Worm (Caenorhabditis elegans) whole organism, L4 larva: ENCODE data around the gene F52G3.8.

Source experiments
- D1046.2 ChIP-seq: fragments of 200-800 bp; sonication (Bioruptor generic); IDR thresholded peaks from 2 replicates; pipeline ENCODE4 v1.3.6; 2022; ENCODE audit warnings: missing genetic modification characterization, missing compliant biosample characterization
- F10B5.3 ChIP-seq: sonication (generic microtip); optimal IDR thresholded peaks from 2 replicates; lab custom pipeline; 2016; ENCODE audit warnings: mild to moderate bottlenecking, missing genetic modification characterization, missing compliant biosample characterization
- F37D6.2 ChIP-seq: sonication (generic microtip); optimal IDR thresholded peaks from 2 replicates; lab custom pipeline; 2016; ENCODE audit warnings: mild to moderate bottlenecking, missing genetic modification characterization, missing compliant biosample characterization
- F44E2.7 ChIP-seq: fragments of 200-800 bp; sonication (Bioruptor generic); IDR thresholded peaks from 2 replicates; pipeline ENCODE4 v2.1.2; 2022; ENCODE audit warnings: missing genetic modification characterization, missing compliant biosample characterization
- F49E8.2 ChIP-seq: sonication (generic microtip); optimal IDR thresholded peaks from 2 replicates; lab custom pipeline; 2016; ENCODE audit warnings: missing compliant biosample characterization, mild to moderate bottlenecking, missing genetic modification characterization, borderline replicate concordance
- T26A8.4 ChIP-seq: fragments of 200-800 bp; sonication (Bioruptor generic); IDR thresholded peaks from 2 replicates; pipeline ENCODE4 v1.3.6; 2022; ENCODE audit warnings: missing genetic modification characterization, missing compliant biosample characterization
- Y105C5A.15 ChIP-seq: fragments of 200-800 bp; sonication (Bioruptor generic); IDR thresholded peaks from 2 replicates; pipeline ENCODE4 v1.3.6; 2022; ENCODE audit warnings: missing genetic modification characterization, missing compliant biosample characterization
- Y48G9A.11 ChIP-seq: fragments of 200-800 bp; sonication (Bioruptor generic); IDR thresholded peaks from 2 replicates; pipeline ENCODE4 v1.3.6; 2022; ENCODE audit warnings: missing genetic modification reagents, missing genetic modification characterization, missing compliant biosample characterization
- Y5F2A.4 ChIP-seq: fragments of 200-800 bp; sonication (Bioruptor generic); optimal IDR thresholded peaks from 2 replicates; lab custom pipeline; 2018; ENCODE audit warnings: mild to moderate bottlenecking, missing genetic modification characterization, missing compliant biosample characterization
- ZK546.5 ChIP-seq, 2 experiments: sonication (generic microtip); optimal IDR thresholded peaks; 2 replicates each; lab custom pipeline; 2017; ENCODE audit warnings: missing biosample characterization in 2 of 2, missing genetic modification characterization in 2 of 2
- aly-2 ChIP-seq: sonication (generic microtip); optimal IDR thresholded peaks from 2 replicates; lab custom pipeline; 2018; ENCODE audit warnings: missing biosample characterization, missing genetic modification characterization
- arid-1 ChIP-seq: fragments of 200-800 bp; sonication (Bioruptor generic); conservative IDR thresholded peaks from 2 replicates; pipeline ENCODE4 v1.3.6; 2022; ENCODE audit warnings: missing genetic modification reagents, missing genetic modification characterization, missing compliant biosample characterization
- ceh-20 ChIP-seq: fragments of 200-800 bp; sonication (Bioruptor generic); IDR thresholded peaks from 2 replicates; pipeline ENCODE4 v1.3.6; 2022; ENCODE audit warnings: missing genetic modification reagents, missing genetic modification characterization, missing compliant biosample characterization
- ceh-44 ChIP-seq: fragments of 200-800 bp; sonication (Bioruptor generic); IDR thresholded peaks from 2 replicates; pipeline ENCODE4 v1.3.6; 2022; ENCODE audit warnings: missing genetic modification reagents, missing genetic modification characterization, missing compliant biosample characterization
- ceh-82 ChIP-seq: sonication (generic microtip); optimal IDR thresholded peaks from 2 replicates; lab custom pipeline; 2017; ENCODE audit warnings: missing biosample characterization, missing genetic modification characterization
- ces-1 ChIP-seq: fragments of 150-350 bp; sonication (generic microtip); optimal IDR thresholded peaks from 4 replicates; lab custom pipeline; 2014; ENCODE audit warnings: missing biosample characterization, missing genetic modification reagents, missing genetic modification characterization
- cey-2 ChIP-seq: sonication (generic microtip); optimal IDR thresholded peaks from 3 replicates; lab custom pipeline; 2017; ENCODE audit warnings: missing genetic modification characterization, mild to moderate bottlenecking, missing compliant biosample characterization, antibody characterized with exemption, borderline replicate concordance; ENCODE audit not compliant: insufficient read depth
- daf-19 ChIP-seq: fragments of 200-800 bp; sonication (Bioruptor generic); conservative IDR thresholded peaks from 2 replicates; pipeline ENCODE4 v1.3.6; 2022; ENCODE audit warnings: missing genetic modification characterization, missing compliant biosample characterization
- dmd-6 ChIP-seq: fragments of 200-800 bp; sonication (Bioruptor generic); IDR thresholded peaks from 2 replicates; pipeline ENCODE4 v1.3.6; 2022; ENCODE audit warnings: missing genetic modification reagents, missing genetic modification characterization, missing compliant biosample characterization
- dmd-9 ChIP-seq: fragments of 200-800 bp; sonication (Bioruptor generic); IDR thresholded peaks from 2 replicates; pipeline ENCODE4 v1.3.6; 2022; ENCODE audit warnings: missing genetic modification reagents, missing genetic modification characterization, missing compliant biosample characterization
- duxl-1 ChIP-seq: sonication (generic microtip); optimal IDR thresholded peaks from 2 replicates; lab custom pipeline; 2016; ENCODE audit warnings: mild to moderate bottlenecking, missing genetic modification characterization, moderate library complexity, missing compliant biosample characterization; ENCODE audit not compliant: poor library complexity
- dve-1 ChIP-seq: sonication (generic microtip); optimal IDR thresholded peaks from 2 replicates; lab custom pipeline; 2017; ENCODE audit warnings: antibody characterized with exemption, mild to moderate bottlenecking, missing genetic modification characterization, missing compliant biosample characterization; ENCODE audit not compliant: insufficient read depth
- egl-43 ChIP-seq: fragments of 200-800 bp; sonication (Bioruptor generic); IDR thresholded peaks from 2 replicates; pipeline ENCODE4 v1.3.6; 2022; ENCODE audit warnings: missing genetic modification reagents, missing genetic modification characterization, missing compliant biosample characterization
- fos-1 ChIP-seq: fragments of 150-350 bp; optimal IDR thresholded peaks from 2 replicates; lab custom pipeline; 2014; ENCODE audit warnings: missing biosample characterization, missing genetic modification characterization
- hif-1 ChIP-seq, 2 experiments: sonication (generic microtip); optimal IDR thresholded peaks; 2 replicates each; lab custom pipeline; 2016 to 2017; ENCODE audit warnings: missing compliant biosample characterization in 2 of 2, missing genetic modification characterization in 2 of 2, missing genetic modification reagents in 2 of 2, missing genotype in 2 of 2, mild to moderate bottlenecking in 1 of 2
- hlh-11 ChIP-seq: fragments of 200-800 bp; sonication (Bioruptor generic); optimal IDR thresholded peaks from 2 replicates; lab custom pipeline; 2018; ENCODE audit warnings: mild to moderate bottlenecking, missing genetic modification characterization, missing compliant biosample characterization
- lim-7 ChIP-seq: fragments of 200-800 bp; sonication (Bioruptor generic); IDR thresholded peaks from 2 replicates; pipeline ENCODE4 v1.3.6; 2022; ENCODE audit warnings: missing genetic modification characterization, missing compliant biosample characterization
- lin-29 ChIP-seq: fragments of 200-800 bp; sonication (Bioruptor generic); IDR thresholded peaks from 2 replicates; pipeline ENCODE4 v1.3.6; 2022; ENCODE audit warnings: missing genetic modification reagents, missing genetic modification characterization, missing compliant biosample characterization
- lin-39 ChIP-seq: fragments of 150-350 bp; optimal IDR thresholded peaks from 2 replicates; lab custom pipeline; 2014; ENCODE audit warnings: missing biosample characterization, missing genetic modification reagents, missing genetic modification characterization
- lir-3 ChIP-seq: sonication (generic microtip); optimal IDR thresholded peaks from 2 replicates; lab custom pipeline; 2016; ENCODE audit warnings: mild to moderate bottlenecking, missing genetic modification characterization, missing compliant biosample characterization
- madf-9 ChIP-seq: fragments of 200-800 bp; sonication (Bioruptor generic); conservative IDR thresholded peaks from 2 replicates; pipeline ENCODE4 v1.3.6; 2022; ENCODE audit warnings: missing genetic modification reagents, missing genetic modification characterization, missing compliant biosample characterization
- mdt-29 ChIP-seq: fragments of 200-800 bp; sonication (Bioruptor generic); IDR thresholded peaks from 2 replicates; pipeline ENCODE4 v1.3.6; 2022; ENCODE audit warnings: missing genetic modification reagents, missing genetic modification characterization, missing compliant biosample characterization
- mes-2 ChIP-seq: sonication (generic microtip); optimal IDR thresholded peaks from 2 replicates; lab custom pipeline; 2016; ENCODE audit warnings: missing genotype, mild to moderate bottlenecking, missing genetic modification characterization, missing compliant biosample characterization; ENCODE audit not compliant: poor library complexity, severe bottlenecking
- mxl-3 ChIP-seq: fragments of 200-800 bp; sonication (Bioruptor generic); optimal IDR thresholded peaks from 2 replicates; lab custom pipeline; 2018; ENCODE audit warnings: mild to moderate bottlenecking, missing genetic modification characterization, missing compliant biosample characterization
- nhr-10 ChIP-seq: fragments of 150-350 bp; optimal IDR thresholded peaks from 2 replicates; lab custom pipeline; 2014; ENCODE audit warnings: missing biosample characterization, missing genetic modification characterization
- nhr-28 ChIP-seq: fragments of 150-350 bp; optimal IDR thresholded peaks from 2 replicates; lab custom pipeline; 2014; ENCODE audit warnings: missing biosample characterization, missing genetic modification characterization
- nhr-42 ChIP-seq: fragments of 200-800 bp; sonication (Bioruptor generic); IDR thresholded peaks from 2 replicates; pipeline ENCODE4 v1.3.6; 2022; ENCODE audit warnings: missing genetic modification characterization, missing compliant biosample characterization
- nhr-76 ChIP-seq: fragments of 150-350 bp; optimal IDR thresholded peaks from 2 replicates; lab custom pipeline; 2014; ENCODE audit warnings: missing biosample characterization, missing genetic modification characterization
- nhr-77 ChIP-seq: fragments of 150-350 bp; optimal IDR thresholded peaks from 2 replicates; lab custom pipeline; 2014; ENCODE audit warnings: missing biosample characterization, missing genetic modification characterization
- pqm-1 ChIP-seq: sonication (generic microtip); optimal IDR thresholded peaks from 2 replicates; lab custom pipeline; 2017; ENCODE audit warnings: missing biosample characterization, missing genetic modification characterization
- rbr-2 ChIP-seq: sonication (generic microtip); optimal IDR thresholded peaks from 2 replicates; lab custom pipeline; 2016; ENCODE audit warnings: missing genotype, missing genetic modification characterization, missing compliant biosample characterization
- saeg-2 ChIP-seq: fragments of 200-800 bp; sonication (Bioruptor generic); IDR thresholded peaks from 2 replicates; pipeline ENCODE4 v1.3.6; 2022; ENCODE audit warnings: missing genetic modification reagents, missing genetic modification characterization, missing compliant biosample characterization
- set-16 ChIP-seq: fragments of 200-800 bp; sonication (Bioruptor generic); IDR thresholded peaks from 2 replicates; pipeline ENCODE4 v1.3.6; 2022; ENCODE audit warnings: missing genetic modification reagents, missing genetic modification characterization, missing compliant biosample characterization
- snpc-4 ChIP-seq: fragments of 150-350 bp; optimal IDR thresholded peaks from 2 replicates; lab custom pipeline; 2014; ENCODE audit warnings: missing biosample characterization, missing genetic modification characterization
- unc-130 ChIP-seq: sonication (generic microtip); optimal IDR thresholded peaks from 2 replicates; lab custom pipeline; 2016; ENCODE audit warnings: missing genetic modification reagents, missing genetic modification characterization, missing compliant biosample characterization
- unc-39 ChIP-seq: sonication (generic microtip); optimal IDR thresholded peaks from 2 replicates; lab custom pipeline; 2017; ENCODE audit warnings: missing biosample characterization, missing genetic modification characterization
- unc-62 ChIP-seq, 3 experiments: fragments of 150-350 bp in 1 of 3; sonication (generic microtip); optimal IDR thresholded peaks in 2 of 3; peaks in 1 of 3; 1 replicate in 1 of 3; 2 replicates in 2 of 3; lab custom pipeline; 2014 to 2017; ENCODE audit warnings: missing biosample characterization in 3 of 3, missing genetic modification characterization in 3 of 3, missing genetic modification reagents in 3 of 3, missing genotype in 1 of 3
- zag-1 ChIP-seq: fragments of 150-350 bp; optimal IDR thresholded peaks from 2 replicates; lab custom pipeline; 2014; ENCODE audit warnings: missing biosample characterization, missing genetic modification characterization
- zfp-2 ChIP-seq: sonication (generic microtip); optimal IDR thresholded peaks from 2 replicates; lab custom pipeline; 2016; ENCODE audit warnings: mild to moderate bottlenecking, missing genetic modification characterization, missing compliant biosample characterization
- ztf-7 ChIP-seq: fragments of 150-350 bp; optimal IDR thresholded peaks from 2 replicates; lab custom pipeline; 2014; ENCODE audit warnings: missing biosample characterization, missing genetic modification characterization

F52G3.8 gene

DNA sequence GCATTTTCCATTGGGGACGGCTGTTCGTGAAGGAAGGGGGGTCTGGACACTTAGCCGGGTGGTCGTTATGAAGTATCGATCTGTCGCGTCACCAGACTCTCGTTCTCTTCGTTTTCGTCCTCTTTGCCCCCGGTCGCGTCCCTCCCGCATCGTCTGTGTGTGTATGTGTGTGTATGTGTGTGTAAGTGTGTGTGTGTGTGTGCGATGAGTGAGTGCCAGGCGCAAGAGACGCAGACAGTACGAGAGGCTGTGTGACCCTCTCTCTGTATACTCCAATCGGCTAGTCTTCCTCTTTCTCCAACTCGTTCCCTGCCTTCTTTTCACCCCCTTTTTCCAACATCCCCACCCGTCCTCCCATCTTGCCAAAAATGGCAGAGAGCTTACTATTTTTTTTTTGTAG, 8.6 kb upstream of the F52G3.8 start (continued):
- TF ChIP-seq rbr-2 (tag; lab: Kevin White, UChicago), result peak; percentile 93
- TF ChIP-seq nhr-77 (tag; lab: Kevin White, UChicago), result peak; percentile 70
- TF ChIP-seq F10B5.3 (tag; lab: Kevin White, UChicago), result no peak
- TF ChIP-seq arid-1 (GFP tag; lab: Robert Waterston, UW), result peak; percentile 60; the same call in 1 of the 2 replicates
- TF ChIP-seq unc-130 (GFP tag; lab: Kevin White, UChicago), result no peak
- TF ChIP-seq ceh-20 (GFP tag; lab: Robert Waterston, UW), result peak; percentile 86
- peak; percentile 86 for TF ChIP-seq T26A8.4 (GFP tag; lab: Robert Waterston, UW)
- no peak for TF ChIP-seq F44E2.7 (GFP tag; lab: Robert Waterston, UW)
- TF ChIP-seq F49E8.2, result no peak
- TF ChIP-seq unc-39 (tag; lab: Kevin White, UChicago), result no peak
- TF ChIP-seq nhr-28 (tag; lab: Kevin White, UChicago), result peak; percentile 84
- no peak for TF ChIP-seq lim-7 (GFP tag; lab: Robert Waterston, UW)
- peak in 1 of 2 experiments; percentile 99 for TF ChIP-seq unc-62 (GFP tag; optimal IDR thresholded peaks at IDR 0.05 in 1 of 2; lab: Kevin White, UChicago)
- no peak for TF ChIP-seq unc-62 (tag; optimal IDR thresholded peaks at IDR 0.05; lab: Kevin White, UChicago)
- TF ChIP-seq fos-1 (tag; lab: Kevin White, UChicago), result no peak
- peak; percentile 88 for TF ChIP-seq egl-43
- 0 out of 2 replicates have a peak, but pooled peaks have one; percentile 36 for TF ChIP-seq saeg-2 (GFP tag; lab: Robert Waterston, UW)
- no peak for TF ChIP-seq ZK546.5 (tag; optimal IDR thresholded peaks at IDR 0.05; lab: Kevin White, UChicago)
- no peak for TF ChIP-seq aly-2 (tag; lab: Kevin White, UChicago)
- TF ChIP-seq nhr-42 (GFP tag; lab: Robert Waterston, UW), result no peak
- no peak for TF ChIP-seq ces-1 (GFP tag; lab: Kevin White, UChicago)
- no peak for TF ChIP-seq lin-39 (tag; lab: Kevin White, UChicago)
- no peak for TF ChIP-seq pqm-1 (tag; lab: Kevin White, UChicago)
- TF ChIP-seq dmd-6 (GFP tag; lab: Robert Waterston, UW), result peak; percentile 84
- no peak for TF ChIP-seq zfp-2
- TF ChIP-seq daf-19 (GFP tag; lab: Robert Waterston, UW), result no peak
- no peak for TF ChIP-seq D1046.2 (GFP tag; lab: Robert Waterston, UW)
- TF ChIP-seq snpc-4 (tag; lab: Kevin White, UChicago), result no peak
- no peak for TF ChIP-seq Y5F2A.4 (GFP tag; lab: Kevin White, UChicago)
- TF ChIP-seq dve-1 (tag; lab: Kevin White, UChicago), result peak; percentile 84
- peak; percentile 26 for TF ChIP-seq duxl-1 (tag; lab: Kevin White, UChicago)
- 0 out of 2 replicates have a peak, but pooled peaks have one; percentile 19 for TF ChIP-seq ceh-44
- peak; percentile 79 for TF ChIP-seq F37D6.2 (tag; lab: Kevin White, UChicago)
- peak; percentile 63 for TF ChIP-seq madf-9 (GFP tag; lab: Robert Waterston, UW)
- no peak for TF ChIP-seq zag-1 (tag; lab: Kevin White, UChicago)
- no peak for TF ChIP-seq Y48G9A.11
- peak; percentile 82 for TF ChIP-seq set-16
- no peak for TF ChIP-seq cey-2 (tag; lab: Kevin White, UChicago)
- no peak for TF ChIP-seq mdt-29 (GFP tag; lab: Robert Waterston, UW)
- peak; percentile 85 for TF ChIP-seq mxl-3 (GFP tag; lab: Kevin White, UChicago)
- TF ChIP-seq ztf-7 (tag; lab: Kevin White, UChicago), result peak; percentile 84
- TF ChIP-seq hlh-11 (tag; lab: Kevin White, UChicago), result peak; percentile 93
- peak; percentile 89 for TF ChIP-seq mes-2
- peak; percentile 51 for TF ChIP-seq nhr-10
- TF ChIP-seq nhr-76 (tag; lab: Kevin White, UChicago), result no peak
- TF ChIP-seq lin-29 (GFP tag; lab: Robert Waterston, UW), result no peak
- peak in 1 of 2 experiments; percentile 83 for TF ChIP-seq hif-1 (tag; optimal IDR thresholded peaks at IDR 0.05; lab: Kevin White, UChicago)
- TF ChIP-seq Y105C5A.15 (GFP tag; lab: Robert Waterston, UW), result no peak
- TF ChIP-seq dmd-9 (GFP tag; lab: Robert Waterston, UW), result 0 out of 2 replicates have a peak, but pooled peaks have one; percentile 51
- TF ChIP-seq ceh-82, result no peak
- TF ChIP-seq lir-3, result no peak
